Fruit fly (Drosophila melanogaster): ENCODE results near the gene Vps53.

The Vps53 gene

DNA sequence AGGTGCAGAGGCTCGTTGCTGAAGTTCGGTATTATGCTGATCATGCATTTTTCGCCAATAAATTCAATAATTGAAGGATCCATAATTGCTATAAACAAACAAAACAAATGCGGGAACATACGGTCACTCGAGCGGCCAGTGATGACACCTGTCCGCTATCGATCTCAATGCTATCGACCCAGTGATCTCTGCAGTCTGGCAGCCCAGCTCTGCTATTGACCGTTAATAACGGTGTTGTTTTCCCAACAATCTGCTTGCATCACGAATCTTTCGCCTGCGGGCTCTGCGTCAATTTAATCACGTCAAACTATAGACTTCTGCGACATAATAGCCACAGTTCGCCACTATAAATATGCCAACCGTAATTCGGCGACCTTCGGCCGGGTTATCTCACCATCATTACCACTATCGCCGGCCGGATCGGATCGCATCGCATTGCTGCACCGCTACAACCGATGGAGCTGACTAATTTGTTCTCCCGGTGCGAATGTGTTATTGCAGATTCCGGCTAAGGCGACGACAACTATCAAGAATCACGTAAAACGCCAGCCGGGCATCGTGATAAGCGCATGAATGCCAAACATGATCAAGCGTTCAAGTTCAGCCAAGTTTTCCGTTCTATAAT lies 1.2 kb upstream of the Vps53 start, which contains the start of gene Psf2:
Gene Psf2, minus strand, starts transcription at position 431 of the 625 bp plus-strand sequence.
- TF ChIP-seq CTCF (optimal IDR thresholded peaks at IDR 0.05) = peak in 1 of 2 experiments; percentile 23
- no peak for TF ChIP-seq CG8478 (optimal IDR thresholded peaks at IDR 0.05)

DNA sequence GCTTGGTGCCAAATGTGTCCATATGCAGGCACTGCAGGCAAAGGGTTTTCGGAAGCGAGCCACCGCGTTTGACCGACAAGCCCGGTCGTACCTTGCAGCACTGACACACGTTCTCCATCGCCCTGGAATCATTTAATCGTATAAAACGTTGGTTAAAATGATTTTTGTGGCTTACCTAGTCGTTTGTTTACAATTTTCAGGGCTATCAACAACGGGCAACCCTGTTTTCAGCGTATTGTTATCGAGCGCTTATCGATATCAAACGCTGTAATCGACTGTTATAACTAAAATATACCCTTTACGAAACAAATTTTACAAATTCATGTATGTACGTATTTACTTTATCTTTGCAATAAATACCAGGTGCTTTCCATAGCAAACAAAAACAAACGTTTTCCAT lies 3.3 kb downstream of the Vps53 start, which contains the start of gene CG17612:
Gene CG17612, minus strand, starts transcription at position 214 of the 400 bp plus-strand sequence.
- TF ChIP-seq CTCF (optimal IDR thresholded peaks at IDR 0.05) (no peak), CG8478 (optimal IDR thresholded peaks at IDR 0.05) (no peak)

DNA sequence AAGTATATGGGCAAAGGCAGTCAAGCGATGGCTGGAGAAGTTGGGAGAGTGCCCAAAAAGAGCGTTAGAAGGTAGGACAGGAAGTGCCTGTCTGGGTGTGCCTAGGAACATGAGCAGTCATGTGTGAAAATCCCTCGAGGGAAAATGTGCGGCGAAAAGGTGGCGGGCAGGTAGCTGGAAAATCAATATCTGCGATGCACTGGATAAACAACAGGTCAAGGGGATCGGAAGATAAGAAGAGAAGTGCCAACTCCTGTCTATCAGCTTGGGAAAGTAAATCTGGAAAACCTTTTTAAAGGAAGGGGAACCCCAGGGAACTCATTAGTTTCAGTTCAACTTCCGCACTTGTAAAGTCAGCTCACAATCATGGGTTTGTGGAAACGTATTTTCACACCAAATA lies 7.5 kb downstream of the Vps53 start:
- TF ChIP-seq CG8478 (optimal IDR thresholded peaks at IDR 0.05) (no peak), CTCF (optimal IDR thresholded peaks at IDR 0.05) (no peak)

DNA sequence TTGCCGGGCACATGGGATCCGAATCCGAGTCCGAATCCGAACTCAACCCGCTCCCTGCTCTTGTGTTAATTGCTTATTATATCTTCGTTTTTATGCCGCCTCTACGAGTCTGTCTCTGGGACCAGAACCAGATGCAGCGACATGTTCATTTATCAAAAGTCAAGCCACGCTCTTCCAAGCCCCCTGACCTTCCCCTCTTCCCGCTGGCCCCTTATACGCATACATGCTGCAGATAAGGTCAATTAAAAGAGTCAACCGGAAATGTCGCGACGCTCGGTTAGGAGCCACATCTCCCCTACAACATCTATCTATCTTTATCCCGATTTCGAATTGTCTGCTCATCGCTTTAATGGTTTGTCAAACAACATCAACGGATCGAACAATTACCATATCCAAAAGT lies 8.1 kb downstream of the Vps53 start:
- no peak for TF ChIP-seq CTCF (optimal IDR thresholded peaks at IDR 0.05)
- TF ChIP-seq CG8478 (optimal IDR thresholded peaks at IDR 0.05) = no peak

DNA sequence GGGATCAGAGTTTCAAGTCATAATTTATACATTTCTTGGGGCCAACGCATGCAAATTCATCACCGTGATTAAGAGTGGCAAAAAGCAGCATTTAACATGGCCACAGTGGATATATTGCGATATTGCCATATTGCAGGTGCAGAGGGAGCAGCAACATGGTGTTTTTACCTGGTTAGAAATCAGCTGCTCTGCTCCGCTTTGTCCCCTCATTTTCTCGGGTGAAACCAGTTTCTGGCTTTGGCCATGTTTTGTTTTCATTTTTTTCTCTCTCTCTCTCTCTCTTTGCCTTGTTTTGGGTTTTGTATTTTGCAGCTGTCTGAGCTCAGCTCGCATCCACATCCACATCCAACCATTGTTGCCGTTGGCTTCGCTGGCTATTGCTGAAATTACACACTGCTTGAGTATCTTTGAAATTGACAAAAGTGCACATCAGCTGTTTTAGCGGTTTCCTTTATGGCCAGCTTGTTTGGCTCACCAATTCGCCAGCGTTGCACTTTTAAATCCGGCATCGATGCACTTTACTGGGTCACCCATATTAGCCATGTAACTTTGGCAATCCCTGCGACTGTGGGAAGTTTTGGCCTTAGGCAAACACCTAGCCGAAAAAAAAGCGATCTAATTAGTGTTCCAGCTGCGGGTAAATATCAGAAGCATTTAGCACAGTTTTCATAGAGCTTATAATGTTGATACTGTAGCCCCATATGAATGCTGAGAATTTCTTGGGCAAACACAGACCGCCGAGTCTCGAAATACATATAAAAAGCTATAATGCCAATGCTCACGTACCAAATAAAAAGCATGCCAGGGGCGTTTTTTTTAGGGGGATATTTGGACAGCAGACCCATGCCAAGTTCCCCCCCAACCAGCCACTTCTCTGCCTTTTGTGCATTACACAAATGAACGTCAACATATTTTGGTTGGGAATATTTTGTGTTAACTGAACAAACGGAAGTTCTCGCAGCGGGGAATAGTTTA lies 10.5 kb downstream of the Vps53 start:
- TF ChIP-seq CTCF (optimal IDR thresholded peaks at IDR 0.05) = no peak
- no peak for TF ChIP-seq CG8478 (optimal IDR thresholded peaks at IDR 0.05)

DNA sequence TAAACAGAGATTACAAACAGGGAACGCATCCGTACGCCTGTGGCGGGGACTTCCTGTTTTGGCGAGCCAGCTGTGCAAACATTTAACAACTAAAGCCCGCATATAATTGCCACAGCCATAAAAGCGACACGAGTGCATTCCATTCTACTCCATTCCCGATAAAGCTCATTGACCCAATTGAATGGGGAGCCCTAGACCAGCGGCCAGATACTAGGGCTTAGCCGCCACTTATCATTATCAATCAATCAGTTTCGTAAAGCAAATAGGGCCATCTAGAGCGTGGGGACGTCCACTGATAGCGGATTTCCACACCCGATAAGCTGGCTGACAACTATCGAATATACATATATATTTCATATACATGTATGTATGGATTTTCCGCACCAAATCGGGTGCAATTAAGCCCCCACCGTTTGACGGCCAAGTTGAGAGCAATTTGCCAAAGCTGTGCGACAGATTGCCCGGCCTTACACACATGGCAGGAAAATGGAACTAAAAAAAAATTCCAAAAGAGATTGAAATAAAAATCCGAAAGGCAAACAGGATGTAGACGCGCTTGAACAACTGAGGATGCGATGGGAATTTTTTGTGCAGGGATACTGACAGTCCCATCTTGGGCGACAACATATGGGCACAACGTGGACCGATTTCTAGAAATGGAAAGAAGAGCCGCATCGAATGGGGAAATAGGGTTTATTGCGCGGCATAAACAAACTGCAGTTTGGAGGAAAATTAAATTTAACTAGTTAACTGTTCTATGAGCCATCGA lies 12.9 kb downstream of the Vps53 start:
- no peak for TF ChIP-seq CG8478 (optimal IDR thresholded peaks at IDR 0.05)
- no peak for TF ChIP-seq CTCF (optimal IDR thresholded peaks at IDR 0.05)

DNA sequence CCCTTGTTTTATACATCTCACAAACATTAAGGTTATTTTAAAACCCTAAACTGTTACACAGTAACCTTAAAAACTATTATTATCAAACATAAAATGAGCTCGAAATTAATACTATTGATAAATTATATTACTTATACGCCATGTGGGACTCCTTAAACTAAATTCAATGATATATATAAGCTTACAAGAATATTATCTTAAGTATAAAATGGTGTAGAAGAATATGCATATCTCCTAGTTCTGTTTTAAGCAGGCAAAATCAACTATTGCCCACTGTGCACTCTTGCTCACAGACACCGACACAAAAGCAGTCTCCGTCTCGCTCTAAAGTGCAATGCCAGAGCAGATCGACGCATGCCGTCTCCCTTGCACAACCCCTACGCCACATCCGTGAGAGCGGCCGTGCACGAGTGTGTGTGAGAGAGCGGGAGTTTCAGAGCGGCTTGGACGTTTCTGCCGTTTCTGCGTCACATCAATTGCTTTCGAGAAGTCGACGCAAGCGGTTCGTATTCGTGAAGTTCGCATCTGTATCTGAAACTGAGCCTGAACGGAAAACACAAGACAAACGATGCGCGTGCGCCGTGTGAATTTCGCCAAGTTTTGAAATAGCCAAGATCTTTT lies 14.2 kb downstream of the Vps53 start:
- TF ChIP-seq CTCF (optimal IDR thresholded peaks at IDR 0.05) (no peak), CG8478 (optimal IDR thresholded peaks at IDR 0.05) (no peak)

DNA sequence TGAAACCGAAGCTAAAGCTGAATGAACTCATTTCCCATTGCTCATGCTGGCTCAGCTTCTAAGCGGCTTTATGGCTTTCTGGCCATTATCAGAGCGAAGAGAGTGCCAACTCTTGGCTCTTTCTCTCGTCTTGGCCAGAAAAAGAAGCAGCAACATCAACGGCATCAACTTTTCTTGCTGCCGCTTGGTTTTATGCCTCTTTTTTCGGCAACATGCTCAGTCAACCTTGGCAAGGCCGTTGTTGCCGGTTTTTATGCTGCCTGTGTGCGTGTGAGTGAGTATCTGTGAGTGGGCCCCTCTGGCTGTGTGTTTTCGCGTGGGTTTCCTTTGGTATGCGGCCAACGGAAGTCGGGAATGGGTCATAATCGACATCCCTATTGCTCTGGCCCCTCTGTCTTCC lies 15.3 kb downstream of the Vps53 start:
- TF ChIP-seq CG8478 (optimal IDR thresholded peaks at IDR 0.05) = no peak
- TF ChIP-seq CTCF (optimal IDR thresholded peaks at IDR 0.05) = no peak

DNA sequence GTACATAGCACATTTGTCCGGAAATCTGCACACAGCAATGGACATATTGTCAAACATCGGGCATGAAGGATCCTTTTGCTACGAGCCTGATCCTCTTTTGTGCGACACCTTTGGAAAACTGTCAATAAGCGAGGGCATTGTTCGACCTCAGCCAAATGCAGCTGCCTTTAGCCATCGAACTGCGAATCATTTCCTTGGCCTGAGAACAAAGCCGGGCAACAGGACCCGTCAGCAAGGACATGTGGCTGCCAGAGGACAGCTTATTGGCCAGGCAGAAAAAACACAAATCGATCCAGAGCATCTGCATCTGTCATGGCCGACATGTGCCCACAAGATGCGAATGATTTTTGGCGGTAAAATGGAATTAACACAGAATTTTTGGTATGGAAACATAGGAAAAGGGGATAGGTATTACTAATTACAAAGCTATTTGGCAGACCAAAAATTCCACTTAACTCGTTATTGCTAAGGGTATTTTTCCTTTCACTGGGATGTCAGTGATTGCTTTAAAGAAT lies 15.8 kb downstream of the Vps53 start:
- TF ChIP-seq CTCF (optimal IDR thresholded peaks at IDR 0.05) (no peak), CG8478 (optimal IDR thresholded peaks at IDR 0.05) (no peak)

DNA sequence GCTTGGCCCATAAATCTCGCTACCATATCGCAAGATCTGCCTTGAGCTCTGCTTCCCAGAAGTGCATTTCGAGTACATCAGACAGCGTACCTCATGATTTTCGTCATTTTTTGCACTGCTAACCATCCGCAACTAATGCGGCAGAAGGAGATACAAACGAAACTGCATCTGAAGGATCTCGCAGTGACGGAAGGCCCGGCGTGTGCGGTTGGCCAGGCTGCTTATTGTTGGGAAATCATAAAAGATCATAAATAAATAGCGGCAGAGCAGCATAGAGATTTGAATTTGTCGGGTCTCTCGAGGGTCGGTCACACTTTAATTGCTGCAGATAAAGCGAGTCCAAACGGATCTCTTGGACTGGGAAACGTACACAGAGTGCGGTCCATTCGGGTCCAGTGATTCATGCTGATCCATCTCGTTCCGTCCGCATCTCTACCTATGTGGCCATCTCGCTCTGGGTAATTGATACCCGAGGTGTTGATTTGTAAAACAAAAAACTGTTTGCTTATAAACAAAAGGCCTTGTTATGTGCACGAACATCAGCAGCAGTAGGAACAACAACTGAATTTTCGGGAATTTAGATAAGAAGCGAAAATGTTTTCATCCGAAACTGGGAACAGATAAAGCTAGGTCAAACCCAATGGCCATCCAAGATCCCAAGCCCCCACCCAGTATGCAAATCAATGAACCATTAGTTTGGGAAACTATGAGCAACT lies 17.2 kb downstream of the Vps53 start:
- TF ChIP-seq CTCF (optimal IDR thresholded peaks at IDR 0.05) (no peak), CG8478 (optimal IDR thresholded peaks at IDR 0.05) (no peak)

DNA sequence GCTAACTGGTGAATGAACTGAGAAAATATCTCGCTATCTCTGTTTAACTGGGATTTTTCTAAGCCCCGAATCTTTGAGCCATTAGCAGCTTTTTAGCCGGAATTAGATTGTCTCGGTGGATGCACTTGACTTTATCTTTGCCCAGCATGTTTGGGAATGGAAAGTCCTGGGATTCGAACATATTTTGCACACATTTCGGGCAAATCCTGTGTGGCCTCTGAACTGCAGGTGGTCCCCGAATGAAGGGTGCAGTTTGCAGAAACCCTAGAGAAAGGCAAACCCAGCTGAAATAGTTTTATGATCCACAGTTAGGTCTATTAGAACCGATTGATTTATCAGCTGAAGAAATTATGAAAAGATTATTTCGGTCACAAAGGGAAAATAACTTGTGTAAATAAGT lies 19.2 kb downstream of the Vps53 start:
- no peak for TF ChIP-seq CTCF (optimal IDR thresholded peaks at IDR 0.05)
- TF ChIP-seq CG8478 (optimal IDR thresholded peaks at IDR 0.05) = no peak

DNA sequence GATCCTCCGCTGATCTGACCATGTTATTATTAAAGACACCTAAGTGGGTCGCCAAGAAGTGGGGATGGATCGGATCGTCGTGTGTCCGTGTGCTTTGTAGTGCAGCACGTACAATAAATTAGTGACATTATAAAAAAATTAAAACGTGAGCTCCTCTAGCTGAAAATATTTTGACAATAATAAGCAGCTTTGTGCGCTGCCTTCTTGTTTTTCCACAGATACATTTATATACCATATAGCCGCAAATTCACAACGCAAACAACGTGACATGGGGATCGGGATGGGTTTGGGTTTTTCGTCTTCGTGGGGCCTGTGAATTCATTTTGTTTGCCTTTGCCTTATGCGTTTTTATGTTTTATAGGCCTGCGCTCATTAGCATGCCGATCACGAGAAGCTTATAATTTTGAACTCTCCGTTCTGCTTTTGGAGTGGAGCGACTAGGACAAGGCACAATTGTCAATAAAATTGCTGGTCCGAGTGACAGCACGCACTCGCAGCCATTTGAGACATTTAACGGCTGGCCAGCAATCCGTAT lies 20.0 kb downstream of the Vps53 start:
- no peak for TF ChIP-seq CG8478 (optimal IDR thresholded peaks at IDR 0.05)
- TF ChIP-seq CTCF (optimal IDR thresholded peaks at IDR 0.05) = no peak

DNA sequence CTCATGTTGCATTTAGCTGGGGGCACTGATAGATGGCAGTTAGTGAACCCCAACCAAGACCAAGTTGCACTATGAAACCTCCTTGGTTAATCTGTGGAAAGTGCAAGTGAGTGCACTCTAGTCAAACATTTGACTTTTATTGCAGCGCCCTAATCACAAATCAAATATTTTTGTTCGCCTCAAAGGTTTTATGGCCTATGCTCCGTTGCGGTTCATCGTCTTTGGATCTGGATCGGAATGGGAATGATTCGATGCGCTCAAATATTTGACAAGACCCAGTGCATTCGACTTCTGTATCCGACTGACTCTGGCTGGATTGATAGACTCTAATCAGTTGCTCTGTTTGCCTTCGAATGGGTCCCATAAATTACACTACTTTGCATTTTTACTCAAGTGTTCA lies 20.9 kb downstream of the Vps53 start:
- TF ChIP-seq CTCF (optimal IDR thresholded peaks at IDR 0.05) = no peak
- no peak for TF ChIP-seq CG8478 (optimal IDR thresholded peaks at IDR 0.05)
